Fruit fly (Drosophila melanogaster): ENCODE results near the gene sls.

DNA sequence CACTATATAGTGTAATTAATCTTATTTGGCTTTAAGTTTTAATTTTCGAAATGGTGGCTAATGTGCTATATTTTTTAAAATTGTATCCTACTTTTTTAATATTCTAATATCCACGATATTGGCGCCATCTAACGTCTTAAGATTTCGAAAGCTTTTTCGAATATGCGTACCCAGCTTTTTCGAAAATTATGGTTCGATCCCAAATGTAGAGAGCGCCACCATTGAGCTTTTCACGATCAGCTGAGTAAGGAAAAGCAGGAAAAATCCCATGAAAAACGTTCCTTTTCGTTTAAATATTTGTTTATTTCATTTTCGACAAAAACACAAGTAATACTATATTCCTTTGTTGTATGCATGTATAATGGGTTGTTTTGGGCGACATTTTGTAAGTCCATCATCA is 6.9 kb upstream of the sls start:
- TF ChIP-seq usp (GFP tag; optimal IDR thresholded peaks at IDR 0.05) = no peak
- TF ChIP-seq Vsx2 (GFP tag; optimal IDR thresholded peaks at IDR 0.05; ENCODE audit: partially characterized antibody) = no peak
- no peak for TF ChIP-seq Dfd (GFP tag; optimal IDR thresholded peaks at IDR 0.05)
- TF ChIP-seq rgr (GFP tag; optimal IDR thresholded peaks at IDR 0.05) = no peak
- TF ChIP-seq HLH106 (tag; optimal IDR thresholded peaks at IDR 0.05) = no peak
- no peak for TF ChIP-seq brk (GFP tag; optimal IDR thresholded peaks at IDR 0.05)
